Worm (Caenorhabditis elegans) whole organism, L3 larva: ENCODE measurements around the gene ZK867.2.

Experiments
- ceh-9 ChIP-seq: sonication (generic microtip); optimal IDR thresholded peaks from 2 replicates; lab custom pipeline; 2018; ENCODE audit warnings: missing biosample characterization, missing genetic modification characterization
- fkh-10 ChIP-seq: sonication (generic microtip); optimal IDR thresholded peaks from 2 replicates; lab custom pipeline; 2017; ENCODE audit warnings: missing biosample characterization, missing genetic modification reagents, missing genetic modification characterization
- snpc-4 ChIP-seq: fragments of 150-350 bp; optimal IDR thresholded peaks from 2 replicates; lab custom pipeline; 2014; ENCODE audit warnings: missing biosample characterization, missing genetic modification characterization
- unc-62 ChIP-seq: fragments of 150-350 bp; sonication (generic microtip); optimal IDR thresholded peaks from 4 replicates; lab custom pipeline; 2014; ENCODE audit warnings: missing biosample characterization, missing genetic modification reagents, missing genetic modification characterization
- ztf-4 ChIP-seq: fragments of 150-350 bp; optimal IDR thresholded peaks from 2 replicates; lab custom pipeline; 2014; ENCODE audit warnings: missing biosample characterization, missing genetic modification characterization

DNA sequence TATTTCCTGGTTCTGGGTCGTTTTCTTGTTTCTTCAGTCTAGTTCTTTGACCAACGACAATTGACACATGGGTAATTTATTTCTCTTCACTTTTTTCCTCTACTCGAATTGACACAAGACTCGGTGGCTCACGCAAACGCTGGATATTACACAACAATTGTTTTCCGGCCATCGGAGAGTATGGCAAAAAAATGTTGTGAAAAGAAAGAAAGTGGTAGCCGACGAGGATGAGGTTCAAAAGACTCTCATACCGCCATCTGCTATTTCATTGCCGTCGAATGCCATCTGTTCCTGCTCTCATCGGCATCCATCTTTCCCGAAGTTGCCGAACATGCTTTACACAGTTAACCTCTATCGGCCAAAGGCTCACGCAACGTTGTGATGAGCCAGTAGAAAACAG, 30.2 kb downstream of the ZK867.2 start:
- TF ChIP-seq ztf-4 (tag; lab: Kevin White, UChicago) (no peak), unc-62 (GFP tag; lab: Kevin White, UChicago) (no peak), fkh-10 (no peak), ceh-9 (tag; lab: Kevin White, UChicago) (no peak), snpc-4 (tag; lab: Kevin White, UChicago) (no peak)
